Worm (Caenorhabditis elegans): ENCODE data around the gene C35D10.10.

C35D10.10 gene

DNA sequence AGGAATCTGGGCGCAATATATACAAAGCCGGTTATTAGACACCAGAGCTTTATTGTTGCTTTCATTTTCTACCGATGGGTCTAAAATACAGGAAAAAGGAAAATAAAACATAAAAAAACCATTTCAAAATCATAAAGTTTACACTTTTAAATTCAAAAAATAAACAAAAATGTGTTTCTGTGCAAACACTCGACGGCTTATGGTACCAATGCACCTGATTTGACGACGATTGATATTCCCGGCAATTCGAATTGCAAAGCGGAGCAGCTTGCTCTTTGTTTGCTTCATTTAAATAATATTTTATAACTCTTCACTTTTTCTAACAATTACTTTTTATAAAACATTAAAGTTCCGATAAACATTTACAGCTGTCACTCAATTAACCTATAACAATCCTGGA is 11.5 kb downstream of the C35D10.10 start, which contains the start of gene F26A1.1 (continued):
- TF ChIP-seq fkh-4 (tag; optimal IDR thresholded peaks at IDR 0.05; ENCODE audit: borderline replicate concordance) = no peak
- TF ChIP-seq dsc-1 (tag; optimal IDR thresholded peaks at IDR 0.05) = no peak
- no peak for TF ChIP-seq egl-13 (tag; optimal IDR thresholded peaks at IDR 0.05)
- no peak for TF ChIP-seq tlp-1 (tag; optimal IDR thresholded peaks at IDR 0.05)
- TF ChIP-seq mep-1 (tag; optimal IDR thresholded peaks at IDR 0.05) = no peak
- peak; percentile 7 for TF ChIP-seq nhr-90 (tag; optimal IDR thresholded peaks at IDR 0.05; ENCODE audit: poor library complexity)
- no peak for TF ChIP-seq nhr-77 (tag; optimal IDR thresholded peaks at IDR 0.05)
- no peak for TF ChIP-seq sptf-1 (tag; optimal IDR thresholded peaks at IDR 0.05)
- no peak for TF ChIP-seq alr-1 (tag; optimal IDR thresholded peaks at IDR 0.05; ENCODE audit: borderline replicate concordance)
- TF ChIP-seq pax-3 (tag; optimal IDR thresholded peaks at IDR 0.05) = no peak
- no peak for TF ChIP-seq nhr-85 (tag)
- no peak for TF ChIP-seq lin-39 (tag; optimal IDR thresholded peaks at IDR 0.05)
- TF ChIP-seq fkh-8 (tag; optimal IDR thresholded peaks at IDR 0.05) = no peak
- no peak for TF ChIP-seq pqm-1 (tag; optimal IDR thresholded peaks at IDR 0.05)
- TF ChIP-seq elt-2 (tag; optimal IDR thresholded peaks at IDR 0.05) = no peak
- TF ChIP-seq dpl-1 (GFP tag; optimal IDR thresholded peaks at IDR 0.05) = peak; percentile 56 to 76 (median 70)
- no peak for TF ChIP-seq nhr-19 (GFP tag; conservative IDR thresholded peaks at IDR 0.05)
- peak; percentile 41 for TF ChIP-seq snu-23 (GFP tag; optimal IDR thresholded peaks at IDR 0.05)
- TF ChIP-seq blmp-1 (tag; optimal IDR thresholded peaks at IDR 0.05) = no peak
- TF ChIP-seq ces-1 (GFP tag; optimal IDR thresholded peaks at IDR 0.05) = no peak
- TF ChIP-seq lin-13 (GFP tag; optimal IDR thresholded peaks at IDR 0.05) = no peak
- TF ChIP-seq C04F5.9 (tag; optimal IDR thresholded peaks at IDR 0.05) = no peak

DNA sequence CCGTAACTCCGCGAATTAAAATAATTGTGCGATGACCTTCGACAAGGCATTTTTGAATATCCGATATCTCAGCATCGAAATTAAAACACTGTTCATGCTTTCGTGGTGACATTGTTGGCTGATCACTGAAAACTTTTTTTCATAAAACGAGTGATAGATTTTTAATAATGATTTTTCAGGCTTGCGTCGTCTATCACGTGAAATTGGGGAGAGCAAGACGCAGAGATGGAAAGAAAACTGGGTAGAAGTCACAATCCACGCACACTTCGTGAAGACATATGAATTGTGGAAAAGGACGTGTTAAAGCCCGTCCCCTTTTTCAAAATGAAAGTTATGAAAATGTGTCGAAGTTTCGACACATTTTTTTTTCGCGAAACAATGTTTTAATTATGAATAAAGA is 11.9 kb downstream of the C35D10.10 start, which contains the start of gene nonu-1:
nonu-1 (minus strand) TSS at position 169 of the 400 bp plus-strand sequence.
- TF ChIP-seq aha-1 (tag; optimal IDR thresholded peaks at IDR 0.05) (no peak), C04F5.9 (tag; optimal IDR thresholded peaks at IDR 0.05) (no peak), pag-3 (tag; optimal IDR thresholded peaks at IDR 0.05; ENCODE audit: borderline replicate concordance, insufficient read depth) (no peak), nhr-20 (tag; optimal IDR thresholded peaks at IDR 0.05) (no peak), pqm-1 (tag; optimal IDR thresholded peaks at IDR 0.05) (no peak), fkh-10 (GFP tag; optimal IDR thresholded peaks at IDR 0.05) (no peak), lin-39 (tag; optimal IDR thresholded peaks at IDR 0.05) (no peak), ceh-82 (tag; optimal IDR thresholded peaks at IDR 0.05) (no peak), nhr-76 (tag; optimal IDR thresholded peaks at IDR 0.05) (no peak), swsn-7 (tag; optimal IDR thresholded peaks at IDR 0.05) (no peak), aly-2 (tag; optimal IDR thresholded peaks at IDR 0.05) (no peak), fkh-8 (tag; optimal IDR thresholded peaks at IDR 0.05) (peak; percentile 6), irx-1 (tag; optimal IDR thresholded peaks at IDR 0.05) (no peak), lsy-2 (tag; optimal IDR thresholded peaks at IDR 0.05) (no peak), mep-1 (tag; optimal IDR thresholded peaks at IDR 0.05) (no peak), Y116A8C.19 (tag; optimal IDR thresholded peaks at IDR 0.05; ENCODE audit: borderline replicate concordance) (no peak), zip-4 (GFP tag; optimal IDR thresholded peaks at IDR 0.05) (no peak), ztf-11 (tag; optimal IDR thresholded peaks at IDR 0.05) (no peak), unc-98 (GFP tag; IDR thresholded peaks at IDR 0.05) (no peak), elt-3 (tag; optimal IDR thresholded peaks at IDR 0.05) (no peak), mdl-1 (tag; optimal IDR thresholded peaks at IDR 0.05) (peak in 1 of 2 experiments; percentile 12), nhr-85 (tag) (no peak), mab-9 (GFP tag; IDR thresholded peaks at IDR 0.05) (no peak), unc-130 (tag; optimal IDR thresholded peaks at IDR 0.05) (no peak), rnt-1 (tag; optimal IDR thresholded peaks at IDR 0.05) (peak; percentile 13), tlp-1 (tag; optimal IDR thresholded peaks at IDR 0.05) (no peak), hpl-2 (GFP tag; optimal IDR thresholded peaks at IDR 0.05) (no peak), nhr-47 (tag; optimal IDR thresholded peaks at IDR 0.05) (no peak), alr-1 (tag; optimal IDR thresholded peaks at IDR 0.05; ENCODE audit: borderline replicate concordance) (peak; percentile 8), snu-23 (GFP tag; optimal IDR thresholded peaks at IDR 0.05) (no peak), blmp-1 (tag; optimal IDR thresholded peaks at IDR 0.05) (no peak), skn-1 (tag; optimal IDR thresholded peaks at IDR 0.05) (no peak), nhr-12 (tag; optimal IDR thresholded peaks at IDR 0.05) (no peak), lin-35 (GFP tag; optimal IDR thresholded peaks at IDR 0.05) (peak in 1 of 2 experiments; percentile 21), ceh-63 (GFP tag; optimal IDR thresholded peaks at IDR 0.05) (no peak), lin-15B (tag; optimal IDR thresholded peaks at IDR 0.05) (no peak), snpc-4 (tag; optimal IDR thresholded peaks at IDR 0.05) (no peak), pax-3 (tag; optimal IDR thresholded peaks at IDR 0.05) (no peak), efl-1 (optimal IDR thresholded peaks at IDR 0.05) (no peak), efl-1 (GFP tag; optimal IDR thresholded peaks at IDR 0.05 in 1 of 2) (peak in 1 of 2 experiments; percentile 78)

Measured in whole organism, L1 larva.